Fruit fly (Drosophila melanogaster): ENCODE results near the gene CG7083.

- TF ChIP-seq CG17806 (tag; optimal IDR thresholded peaks at IDR 0.05) = no peak
- TF ChIP-seq CG4496 (GFP tag; IDR thresholded peaks at IDR 0.05) = no peak
- no peak for TF ChIP-seq Pif1B (GFP tag; optimal IDR thresholded peaks at IDR 0.05)
- TF ChIP-seq fd96Ca (GFP tag; IDR thresholded peaks at IDR 0.05) = no peak
- TF ChIP-seq EcR (GFP tag; optimal IDR thresholded peaks at IDR 0.05) = no peak
- no peak for TF ChIP-seq gl (tag; optimal IDR thresholded peaks at IDR 0.05)
- TF ChIP-seq Ets98B (GFP tag; IDR thresholded peaks at IDR 0.05) = no peak
- no peak for TF ChIP-seq CG8159 (tag; optimal IDR thresholded peaks at IDR 0.05)
- no peak for TF ChIP-seq CG10348 (GFP tag; IDR thresholded peaks at IDR 0.05)
- TF ChIP-seq CG13204 (GFP tag; optimal IDR thresholded peaks at IDR 0.05) = no peak
- TF ChIP-seq CG8301 (tag; optimal IDR thresholded peaks at IDR 0.05) = no peak
- TF ChIP-seq Pif1A (GFP tag; optimal IDR thresholded peaks at IDR 0.05) = no peak
These were observed 28.9 kb downstream of the CG7083 start for dm6 chr3L:8369456-8369855.

Data from whole organism, pupa.